Worm (Caenorhabditis elegans): ENCODE measurements around the gene haly-1.

- TF ChIP-seq nhr-28 (tag; optimal IDR thresholded peaks at IDR 0.05) (no peak), nhr-11 (tag; optimal IDR thresholded peaks at IDR 0.05) (no peak), R02D3.7 (tag; optimal IDR thresholded peaks at IDR 0.05) (no peak), elt-3 (tag; optimal IDR thresholded peaks at IDR 0.05) (no peak), ceh-16 (tag; optimal IDR thresholded peaks at IDR 0.05) (no peak), tbx-2 (tag; optimal IDR thresholded peaks at IDR 0.05) (no peak), fkh-10 (GFP tag; optimal IDR thresholded peaks at IDR 0.05) (no peak), snpc-4 (tag; optimal IDR thresholded peaks at IDR 0.05) (no peak), unc-62 (GFP tag; optimal IDR thresholded peaks at IDR 0.05) (no peak)
Observed at ce11 chrX:10928948-10929563, 32.7 kb upstream of the haly-1 start, which contains the start of gene dgn-1.

Measured in whole organism, L3 larva.